Worm (Caenorhabditis elegans) whole organism, late embryonic: Measurements from ENCODE around the gene Y110A2AL.7.
"Not testable (repeated sequence)": the region's sequence is repeated elsewhere in the genome, so short reads cannot be mapped to it uniquely, and the experiment has no call there.

Source experiments
- C08G9.2 ChIP-seq: sonication (generic microtip); optimal IDR thresholded peaks from 2 replicates; lab custom pipeline; 2016; ENCODE audit warnings: mild to moderate bottlenecking, missing genetic modification characterization, moderate library complexity, missing compliant biosample characterization
- K02D7.2 ChIP-seq: sonication (generic microtip); optimal IDR thresholded peaks from 2 replicates; lab custom pipeline; 2017; ENCODE audit warnings: mild to moderate bottlenecking, missing genetic modification characterization, missing compliant biosample characterization
- T23F11.4 ChIP-seq: fragments of 200-800 bp; sonication (Bioruptor generic); optimal IDR thresholded peaks from 2 replicates; lab custom pipeline; 2018; ENCODE audit warnings: mild to moderate bottlenecking, missing genetic modification characterization, missing compliant biosample characterization
- Y22D7AL.16 ChIP-seq: sonication (generic microtip); optimal IDR thresholded peaks from 2 replicates; lab custom pipeline; 2016; ENCODE audit warnings: missing genetic modification characterization, missing compliant biosample characterization
- ahr-1 ChIP-seq: sonication (generic microtip); optimal IDR thresholded peaks from 2 replicates; lab custom pipeline; 2016; ENCODE audit warnings: missing genetic modification characterization, missing compliant biosample characterization
- ceh-18 ChIP-seq: sonication (generic microtip); optimal IDR thresholded peaks from 2 replicates; lab custom pipeline; 2016; ENCODE audit warnings: missing genetic modification characterization, missing compliant biosample characterization
- ceh-19 ChIP-seq: fragments of 200-800 bp; sonication (Bioruptor generic); optimal IDR thresholded peaks from 2 replicates; lab custom pipeline; 2018; ENCODE audit warnings: mild to moderate bottlenecking, missing genetic modification characterization, missing compliant biosample characterization
- ceh-2 ChIP-seq: sonication (generic microtip); optimal IDR thresholded peaks from 2 replicates; lab custom pipeline; 2016; ENCODE audit warnings: missing genotype, missing genetic modification characterization, missing compliant biosample characterization
- ceh-22 ChIP-seq: sonication (generic microtip); optimal IDR thresholded peaks from 2 replicates; lab custom pipeline; 2017; ENCODE audit warnings: missing biosample characterization, missing genetic modification characterization
- ceh-30 ChIP-seq: fragments of 150-350 bp; optimal IDR thresholded peaks from 2 replicates; lab custom pipeline; 2014; ENCODE audit warnings: missing biosample characterization, missing genetic modification characterization
- ceh-34 ChIP-seq: sonication (generic microtip); optimal IDR thresholded peaks from 2 replicates; lab custom pipeline; 2016; ENCODE audit warnings: mild to moderate bottlenecking, missing genetic modification characterization, missing compliant biosample characterization
- ceh-45 ChIP-seq: fragments of 200-800 bp; sonication (Bioruptor generic); IDR thresholded peaks from 2 replicates; pipeline ENCODE4 v1.3.6; 2022; ENCODE audit warnings: missing genetic modification reagents, missing genetic modification characterization, missing compliant biosample characterization
- ceh-48 ChIP-seq: sonication (generic microtip); optimal IDR thresholded peaks from 2 replicates; lab custom pipeline; 2016; ENCODE audit warnings: missing genetic modification characterization, inconsistent platforms, missing compliant biosample characterization
- dmd-4 ChIP-seq: sonication (generic microtip); optimal IDR thresholded peaks from 2 replicates; lab custom pipeline; 2016; ENCODE audit warnings: borderline replicate concordance, missing genetic modification characterization, missing compliant biosample characterization
- dve-1 ChIP-seq: sonication (generic microtip); optimal IDR thresholded peaks from 2 replicates; lab custom pipeline; 2017; ENCODE audit warnings: antibody characterized with exemption, mild to moderate bottlenecking, missing genetic modification characterization, missing compliant biosample characterization
- elt-2 ChIP-seq: sonication (generic microtip); optimal IDR thresholded peaks from 2 replicates; lab custom pipeline; 2016; ENCODE audit warnings: missing genetic modification reagents, missing genetic modification characterization, missing compliant biosample characterization
- ets-4 ChIP-seq: sonication (generic microtip); optimal IDR thresholded peaks from 2 replicates; lab custom pipeline; 2016; ENCODE audit warnings: missing genetic modification characterization, missing compliant biosample characterization
- eyg-1 ChIP-seq: sonication (generic microtip); optimal IDR thresholded peaks from 2 replicates; lab custom pipeline; 2016; ENCODE audit warnings: missing genotype, missing genetic modification characterization, missing compliant biosample characterization
- fkh-6 ChIP-seq: sonication (generic microtip); optimal IDR thresholded peaks from 2 replicates; lab custom pipeline; 2016; ENCODE audit warnings: missing genetic modification characterization, missing compliant biosample characterization
- hlh-13 ChIP-seq: fragments of 200-800 bp; sonication (Bioruptor generic); optimal IDR thresholded peaks from 2 replicates; lab custom pipeline; 2018; ENCODE audit warnings: mild to moderate bottlenecking, missing genetic modification characterization, missing compliant biosample characterization
- hlh-15 ChIP-seq: sonication (generic microtip); optimal IDR thresholded peaks from 2 replicates; lab custom pipeline; 2016; ENCODE audit warnings: missing genetic modification characterization, missing compliant biosample characterization
- hlh-6 ChIP-seq: sonication (generic microtip); optimal IDR thresholded peaks from 2 replicates; lab custom pipeline; 2016; ENCODE audit warnings: missing genotype, missing genetic modification characterization, missing compliant biosample characterization
- lim-6 ChIP-seq: sonication (generic microtip); optimal IDR thresholded peaks from 2 replicates; lab custom pipeline; 2016; ENCODE audit warnings: missing genetic modification characterization, missing compliant biosample characterization
- madf-2 ChIP-seq: sonication (generic microtip); optimal IDR thresholded peaks from 2 replicates; lab custom pipeline; 2017; ENCODE audit warnings: missing genetic modification characterization, missing compliant biosample characterization
- nfya-1 ChIP-seq: sonication (generic microtip); optimal IDR thresholded peaks from 2 replicates; lab custom pipeline; 2017; ENCODE audit warnings: missing genetic modification characterization, mild to moderate bottlenecking, missing compliant biosample characterization, antibody characterized with exemption, moderate library complexity
- odd-2 ChIP-seq: sonication (generic microtip); optimal IDR thresholded peaks from 2 replicates; lab custom pipeline; 2017; ENCODE audit warnings: antibody characterized with exemption, mild to moderate bottlenecking, missing genetic modification characterization, missing compliant biosample characterization
- pax-1 ChIP-seq: fragments of 150-350 bp; optimal IDR thresholded peaks from 2 replicates; lab custom pipeline; 2014; ENCODE audit warnings: missing biosample characterization, missing genetic modification characterization
- pha-4 ChIP-seq: fragments of 150-350 bp; optimal IDR thresholded peaks from 2 replicates; lab custom pipeline; 2018; ENCODE audit warnings: missing biosample characterization, missing genetic modification reagents, missing genetic modification characterization
- pqm-1 ChIP-seq: sonication (generic microtip); optimal IDR thresholded peaks from 2 replicates; lab custom pipeline; 2016; ENCODE audit warnings: missing genetic modification characterization, missing compliant biosample characterization
- ref-2 ChIP-seq: sonication (generic microtip); optimal IDR thresholded peaks from 2 replicates; lab custom pipeline; 2016; ENCODE audit warnings: missing genetic modification characterization, missing compliant biosample characterization
- sox-2 ChIP-seq: fragments of 200-800 bp; sonication (Bioruptor generic); IDR thresholded peaks from 2 replicates; pipeline ENCODE4 v1.3.6; 2022; ENCODE audit warnings: missing genetic modification reagents, missing genetic modification characterization, missing compliant biosample characterization
- sox-4 ChIP-seq: sonication (generic microtip); optimal IDR thresholded peaks from 2 replicates; lab custom pipeline; 2017; ENCODE audit warnings: mild to moderate bottlenecking, missing genetic modification characterization, inconsistent platforms, missing compliant biosample characterization
- unc-3 ChIP-seq, 2 experiments: fragments of 200-800 bp in 1 of 2; sonication (Bioruptor generic) in 1 of 2; sonication (generic microtip) in 1 of 2; conservative IDR thresholded peaks in 1 of 2; optimal IDR thresholded peaks in 1 of 2; 2 replicates each; pipeline versions ENCODE4 v1.3.6 to Lab custom; 2016 to 2022; ENCODE audit warnings: missing compliant biosample characterization in 2 of 2, missing genetic modification characterization in 2 of 2, missing genetic modification reagents in 1 of 2
- unc-42 ChIP-seq: sonication (generic microtip); optimal IDR thresholded peaks from 2 replicates; lab custom pipeline; 2016; ENCODE audit warnings: missing genotype, missing genetic modification characterization, missing compliant biosample characterization
- ztf-16 ChIP-seq: sonication (generic microtip); optimal IDR thresholded peaks from 2 replicates; lab custom pipeline; 2017; ENCODE audit warnings: missing genetic modification characterization, missing compliant biosample characterization

Y110A2AL.7 gene

DNA sequence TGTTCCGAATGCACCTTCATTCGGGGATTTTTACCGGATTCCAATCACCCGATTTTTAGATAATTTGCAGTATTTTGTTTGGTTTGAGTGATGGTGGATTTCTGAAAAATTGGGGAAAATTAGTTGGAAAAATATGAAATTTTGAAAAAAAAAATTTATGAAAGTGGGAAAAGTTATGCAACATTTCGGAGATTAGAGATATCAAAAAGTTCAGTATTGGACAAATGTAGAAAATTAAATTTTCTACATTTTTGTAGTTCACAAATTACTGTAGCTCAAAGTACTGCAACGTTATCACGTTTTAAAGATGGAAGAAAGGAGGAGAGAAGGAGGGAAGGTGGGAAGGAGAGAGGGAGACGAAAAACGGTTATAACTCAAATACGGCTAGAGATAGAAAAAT, 9.5 kb upstream of the Y110A2AL.7 start, which contains the start of gene ptc-3:
TSS of gene ptc-3 (minus strand) at position 101 of the 400 bp plus-strand sequence.
- TF ChIP-seq nfya-1 (no peak), ahr-1 (no peak), ceh-34 (tag; lab: Kevin White, UChicago) (no peak)

ce11 chrII:2846552-2846951, 3.6 kb upstream of the Y110A2AL.7 start:
- TF ChIP-seq elt-2 (tag; lab: Kevin White, UChicago) (no peak), pha-4 (tag; lab: Kevin White, UChicago) (no peak), dve-1 (tag; lab: Kevin White, UChicago) (peak; percentile 94), unc-42 (no peak), ceh-30 (no peak), lim-6 (tag; lab: Kevin White, UChicago) (no peak), unc-3 (GFP tag; conservative IDR thresholded peaks at IDR 0.05; lab: Robert Waterston, UW) (no peak), unc-3 (tag; optimal IDR thresholded peaks at IDR 0.05; lab: Kevin White, UChicago) (no peak), ceh-22 (no peak)

- TF ChIP-seq ceh-19 (no peak), sox-4 (no peak), T23F11.4 (no peak), fkh-6 (tag; lab: Kevin White, UChicago) (no peak), hlh-15 (tag; lab: Kevin White, UChicago) (no peak), ceh-34 (tag; lab: Kevin White, UChicago) (no peak), hlh-6 (no peak), ceh-48 (tag; lab: Kevin White, UChicago) (no peak), K02D7.2 (tag; lab: Kevin White, UChicago) (no peak), ref-2 (tag; lab: Kevin White, UChicago) (no peak), ztf-16 (tag; lab: Kevin White, UChicago) (no peak), dmd-4 (no peak), ets-4 (tag; lab: Kevin White, UChicago) (no peak), sox-2 (GFP tag; lab: Robert Waterston, UW) (no peak), C08G9.2 (tag; lab: Kevin White, UChicago) (no peak), pqm-1 (tag; lab: Kevin White, UChicago) (no peak), ceh-45 (GFP tag; lab: Robert Waterston, UW) (no peak), madf-2 (tag; lab: Kevin White, UChicago) (no peak), ceh-18 (tag; lab: Kevin White, UChicago) (no peak)
Observed at ce11 chrII:2845674-2846073, 2.7 kb upstream of the Y110A2AL.7 start.

DNA sequence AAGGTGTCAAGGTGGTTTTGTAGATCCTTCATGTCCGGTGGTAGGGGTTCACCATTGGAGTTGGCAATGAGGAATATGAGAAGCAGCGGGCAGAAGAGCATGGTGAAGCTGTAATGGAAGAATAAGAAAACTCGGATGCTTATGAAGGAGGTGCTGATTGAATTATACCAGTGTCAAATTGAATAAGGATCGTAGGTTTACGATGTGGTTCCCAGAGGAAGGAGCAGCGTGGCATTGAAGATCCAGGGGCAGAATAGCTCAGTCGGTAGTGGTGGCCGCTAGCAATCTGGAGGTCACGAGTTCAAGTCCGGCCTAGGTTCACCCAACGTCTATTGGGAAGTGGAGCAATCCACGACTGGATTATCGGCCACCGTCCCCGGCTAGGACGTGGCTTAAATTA, 1.5 kb downstream of the Y110A2AL.7 start, which contains the start of gene Y110A2AL.6:
TSS of gene Y110A2AL.6 (minus strand) at position 101 of the 400 bp plus-strand sequence.
- TF ChIP-seq odd-2 (no peak), hlh-13 (GFP tag; lab: Kevin White, UChicago) (no peak), Y22D7AL.16 (tag; lab: Kevin White, UChicago) (no peak), pha-4 (tag; lab: Kevin White, UChicago) (no peak), eyg-1 (tag; lab: Kevin White, UChicago) (no peak), pax-1 (tag; lab: Kevin White, UChicago) (no peak)

ce11 chrII:2839004-2839403, 4.0 kb downstream of the Y110A2AL.7 start, which contains the start of gene Y110A2AL.4:
Gene Y110A2AL.4 (plus strand): TSS chrII:2839304.
- TF ChIP-seq ceh-2, dve-1, elt-2 (tag; lab: Kevin White, UChicago): not testable (repeated sequence)
